Worm (Caenorhabditis elegans) whole organism, L4 larva: ENCODE results near the gene daf-10.
A peak's percentile ranks its signal among the peaks of the same experiment; 100 is the strongest.

Experiments used
- D1046.2 ChIP-seq: fragments of 200-800 bp; sonication (Bioruptor generic); IDR thresholded peaks from 2 replicates; pipeline ENCODE4 v1.3.6; 2022; ENCODE audit warnings: missing genetic modification characterization, missing compliant biosample characterization
- F10B5.3 ChIP-seq: sonication (generic microtip); optimal IDR thresholded peaks from 2 replicates; lab custom pipeline; 2016; ENCODE audit warnings: mild to moderate bottlenecking, missing genetic modification characterization, missing compliant biosample characterization
- F26F4.8 ChIP-seq: fragments of 200-800 bp; sonication (Bioruptor generic); conservative IDR thresholded peaks from 2 replicates; pipeline ENCODE4 v1.3.6; 2022; ENCODE audit warnings: missing genetic modification characterization, missing compliant biosample characterization
- F37D6.2 ChIP-seq: sonication (generic microtip); optimal IDR thresholded peaks from 2 replicates; lab custom pipeline; 2016; ENCODE audit warnings: mild to moderate bottlenecking, missing genetic modification characterization, missing compliant biosample characterization
- F49E8.2 ChIP-seq: sonication (generic microtip); optimal IDR thresholded peaks from 2 replicates; lab custom pipeline; 2016; ENCODE audit warnings: missing compliant biosample characterization, mild to moderate bottlenecking, missing genetic modification characterization, borderline replicate concordance
- R02D3.7 ChIP-seq: fragments of 150-350 bp; sonication (generic microtip); optimal IDR thresholded peaks from 3 replicates; lab custom pipeline; 2014; ENCODE audit warnings: missing biosample characterization, missing genetic modification characterization
- T26A8.4 ChIP-seq: fragments of 200-800 bp; sonication (Bioruptor generic); IDR thresholded peaks from 2 replicates; pipeline ENCODE4 v1.3.6; 2022; ENCODE audit warnings: missing genetic modification characterization, missing compliant biosample characterization
- Y5F2A.4 ChIP-seq: fragments of 200-800 bp; sonication (Bioruptor generic); optimal IDR thresholded peaks from 2 replicates; lab custom pipeline; 2018; ENCODE audit warnings: mild to moderate bottlenecking, missing genetic modification characterization, missing compliant biosample characterization
- Y75B8A.6 ChIP-seq: fragments of 200-800 bp; sonication (Bioruptor generic); IDR thresholded peaks from 2 replicates; pipeline ENCODE4 v1.3.6; 2022; ENCODE audit warnings: missing genetic modification reagents, missing genetic modification characterization, missing compliant biosample characterization
- ZK337.2 ChIP-seq: fragments of 200-800 bp; sonication (Bioruptor generic); IDR thresholded peaks from 2 replicates; pipeline ENCODE4 v1.3.6; 2022; ENCODE audit warnings: missing genetic modification reagents, missing genetic modification characterization, missing compliant biosample characterization
- arid-1 ChIP-seq: fragments of 200-800 bp; sonication (Bioruptor generic); conservative IDR thresholded peaks from 2 replicates; pipeline ENCODE4 v1.3.6; 2022; ENCODE audit warnings: missing genetic modification reagents, missing genetic modification characterization, missing compliant biosample characterization
- ceh-32 ChIP-seq: sonication (generic microtip); optimal IDR thresholded peaks from 2 replicates; lab custom pipeline; 2016; ENCODE audit warnings: mild to moderate bottlenecking, missing genetic modification characterization, missing compliant biosample characterization; ENCODE audit not compliant: poor library complexity
- ceh-44 ChIP-seq: fragments of 200-800 bp; sonication (Bioruptor generic); IDR thresholded peaks from 2 replicates; pipeline ENCODE4 v1.3.6; 2022; ENCODE audit warnings: missing genetic modification reagents, missing genetic modification characterization, missing compliant biosample characterization
- daf-16 ChIP-seq, 3 experiments: sonication (generic microtip); optimal IDR thresholded peaks; 2 replicates each; lab custom pipeline; 2016 to 2017; ENCODE audit warnings: missing genetic modification characterization in 3 of 3, missing genetic modification reagents in 3 of 3, mild to moderate bottlenecking in 2 of 3, missing compliant biosample characterization in 2 of 3, missing biosample characterization in 1 of 3, moderate library complexity in 1 of 3
- dmd-6 ChIP-seq: fragments of 200-800 bp; sonication (Bioruptor generic); IDR thresholded peaks from 2 replicates; pipeline ENCODE4 v1.3.6; 2022; ENCODE audit warnings: missing genetic modification reagents, missing genetic modification characterization, missing compliant biosample characterization
- dve-1 ChIP-seq: sonication (generic microtip); optimal IDR thresholded peaks from 2 replicates; lab custom pipeline; 2017; ENCODE audit warnings: antibody characterized with exemption, mild to moderate bottlenecking, missing genetic modification characterization, missing compliant biosample characterization; ENCODE audit not compliant: insufficient read depth
- egl-27 ChIP-seq: sonication (generic microtip); optimal IDR thresholded peaks from 3 replicates; lab custom pipeline; 2017; ENCODE audit warnings: missing biosample characterization, missing genetic modification reagents, missing genetic modification characterization
- fkh-10 ChIP-seq: fragments of 150-350 bp; optimal IDR thresholded peaks from 2 replicates; lab custom pipeline; 2014; ENCODE audit warnings: missing biosample characterization, missing genetic modification reagents, missing genetic modification characterization
- fos-1 ChIP-seq: fragments of 150-350 bp; optimal IDR thresholded peaks from 2 replicates; lab custom pipeline; 2014; ENCODE audit warnings: missing biosample characterization, missing genetic modification characterization
- gei-8 ChIP-seq: fragments of 200-800 bp; sonication (Bioruptor generic); optimal IDR thresholded peaks from 2 replicates; lab custom pipeline; 2018; ENCODE audit warnings: mild to moderate bottlenecking, missing genetic modification characterization, missing compliant biosample characterization
- lin-1 ChIP-seq: fragments of 200-800 bp; sonication (Bioruptor generic); IDR thresholded peaks from 2 replicates; pipeline ENCODE4 v1.3.6; 2022; ENCODE audit warnings: missing genetic modification reagents, missing genetic modification characterization, missing compliant biosample characterization
- lin-13 ChIP-seq: fragments of 150-350 bp; optimal IDR thresholded peaks from 2 replicates; lab custom pipeline; 2014; ENCODE audit warnings: missing biosample characterization, missing genetic modification reagents, missing genetic modification characterization
- lsy-2 ChIP-seq, 2 experiments: fragments of 150-350 bp in 1 of 2; sonication (generic microtip) in 1 of 2; optimal IDR thresholded peaks; 2 replicates each; lab custom pipeline; 2014 to 2017; ENCODE audit warnings: missing biosample characterization in 2 of 2, missing genetic modification characterization in 2 of 2
- madf-5 ChIP-seq, 2 experiments: fragments of 200-800 bp; sonication (Bioruptor generic); IDR thresholded peaks; 2 replicates each; pipeline ENCODE4 v1.3.6; 2022; ENCODE audit warnings: missing compliant biosample characterization in 2 of 2, missing genetic modification characterization in 2 of 2
- mdl-1 ChIP-seq, 2 experiments: fragments of 150-350 bp in 1 of 2; sonication (generic microtip) in 1 of 2; optimal IDR thresholded peaks; 2 replicates each; lab custom pipeline; 2014 to 2017; ENCODE audit warnings: missing biosample characterization in 2 of 2, missing genetic modification characterization in 2 of 2
- mdt-29 ChIP-seq: fragments of 200-800 bp; sonication (Bioruptor generic); IDR thresholded peaks from 2 replicates; pipeline ENCODE4 v1.3.6; 2022; ENCODE audit warnings: missing genetic modification reagents, missing genetic modification characterization, missing compliant biosample characterization
- mes-2 ChIP-seq: sonication (generic microtip); optimal IDR thresholded peaks from 2 replicates; lab custom pipeline; 2016; ENCODE audit warnings: missing genotype, mild to moderate bottlenecking, missing genetic modification characterization, missing compliant biosample characterization; ENCODE audit not compliant: poor library complexity, severe bottlenecking
- mxl-3 ChIP-seq: fragments of 200-800 bp; sonication (Bioruptor generic); optimal IDR thresholded peaks from 2 replicates; lab custom pipeline; 2018; ENCODE audit warnings: mild to moderate bottlenecking, missing genetic modification characterization, missing compliant biosample characterization
- nhr-10 ChIP-seq: fragments of 150-350 bp; optimal IDR thresholded peaks from 2 replicates; lab custom pipeline; 2014; ENCODE audit warnings: missing biosample characterization, missing genetic modification characterization
- nhr-102 ChIP-seq: sonication (generic microtip); optimal IDR thresholded peaks from 2 replicates; lab custom pipeline; 2016; ENCODE audit warnings: mild to moderate bottlenecking, missing genetic modification characterization, moderate library complexity, missing compliant biosample characterization
- nhr-11 ChIP-seq: fragments of 150-350 bp; optimal IDR thresholded peaks from 2 replicates; lab custom pipeline; 2014; ENCODE audit warnings: missing biosample characterization, missing genetic modification characterization
- nhr-25 ChIP-seq: sonication (generic microtip); optimal IDR thresholded peaks from 2 replicates; lab custom pipeline; 2017; ENCODE audit warnings: missing genetic modification characterization, mild to moderate bottlenecking, missing compliant biosample characterization, antibody characterized with exemption, moderate library complexity, borderline replicate concordance; ENCODE audit not compliant: insufficient read depth
- nhr-28 ChIP-seq: fragments of 150-350 bp; optimal IDR thresholded peaks from 2 replicates; lab custom pipeline; 2014; ENCODE audit warnings: missing biosample characterization, missing genetic modification characterization
- nhr-77 ChIP-seq: fragments of 150-350 bp; optimal IDR thresholded peaks from 2 replicates; lab custom pipeline; 2014; ENCODE audit warnings: missing biosample characterization, missing genetic modification characterization
- pqm-1 ChIP-seq: sonication (generic microtip); optimal IDR thresholded peaks from 2 replicates; lab custom pipeline; 2017; ENCODE audit warnings: missing biosample characterization, missing genetic modification characterization
- sdz-12 ChIP-seq: fragments of 200-800 bp; sonication (Bioruptor generic); optimal IDR thresholded peaks from 2 replicates; lab custom pipeline; 2018; ENCODE audit warnings: mild to moderate bottlenecking, missing genetic modification characterization, missing compliant biosample characterization
- set-16 ChIP-seq: fragments of 200-800 bp; sonication (Bioruptor generic); IDR thresholded peaks from 2 replicates; pipeline ENCODE4 v1.3.6; 2022; ENCODE audit warnings: missing genetic modification reagents, missing genetic modification characterization, missing compliant biosample characterization
- snpc-1.2 ChIP-seq: fragments of 200-800 bp; sonication (Bioruptor generic); IDR thresholded peaks from 2 replicates; pipeline ENCODE4 v1.3.6; 2022; ENCODE audit warnings: missing genetic modification reagents, missing genetic modification characterization, missing compliant biosample characterization
- snpc-4 ChIP-seq: fragments of 150-350 bp; optimal IDR thresholded peaks from 2 replicates; lab custom pipeline; 2014; ENCODE audit warnings: missing biosample characterization, missing genetic modification characterization
- unc-130 ChIP-seq: sonication (generic microtip); optimal IDR thresholded peaks from 2 replicates; lab custom pipeline; 2016; ENCODE audit warnings: missing genetic modification reagents, missing genetic modification characterization, missing compliant biosample characterization
- zfp-2 ChIP-seq: sonication (generic microtip); optimal IDR thresholded peaks from 2 replicates; lab custom pipeline; 2016; ENCODE audit warnings: mild to moderate bottlenecking, missing genetic modification characterization, missing compliant biosample characterization
- zfp-3 ChIP-seq: fragments of 200-800 bp; sonication (Bioruptor generic); conservative IDR thresholded peaks from 2 replicates; pipeline ENCODE4 v1.3.6; 2022; ENCODE audit warnings: missing genetic modification reagents, missing genetic modification characterization, missing compliant biosample characterization
- zip-2 ChIP-seq: fragments of 150-350 bp; optimal IDR thresholded peaks from 2 replicates; lab custom pipeline; 2014; ENCODE audit warnings: missing biosample characterization, missing genetic modification characterization

The daf-10 gene

DNA sequence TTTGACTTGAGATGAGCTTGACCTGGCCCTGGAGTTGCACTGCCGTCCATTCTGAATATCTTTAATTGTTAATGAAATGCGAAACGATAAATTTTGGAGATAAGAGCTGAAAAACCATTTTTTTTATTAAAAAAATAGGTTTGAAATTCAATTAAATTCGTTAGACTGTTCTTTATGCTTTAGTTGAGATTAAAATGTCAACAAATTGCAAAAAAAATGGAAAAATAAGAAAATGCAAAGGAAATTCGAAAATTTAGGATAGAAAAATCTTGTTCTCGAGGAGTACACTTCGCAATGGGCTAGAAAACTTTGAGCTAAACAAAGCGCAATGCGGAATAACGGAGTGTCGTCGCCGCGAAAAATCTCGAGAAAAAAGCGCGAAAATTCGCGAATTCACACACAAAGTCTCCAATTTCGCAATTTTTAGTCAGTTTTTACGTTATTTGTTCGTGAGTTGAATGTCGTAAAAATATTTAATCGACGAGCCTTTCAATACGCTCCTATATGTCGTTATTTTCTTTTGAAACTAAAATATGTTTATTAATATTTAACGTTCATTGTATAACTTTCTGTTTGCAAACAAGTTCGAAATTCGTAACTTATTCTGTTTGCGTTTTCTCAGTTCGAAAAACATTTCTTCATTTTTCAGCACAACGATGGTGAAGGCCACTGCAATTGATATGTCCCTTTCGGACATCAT lies 958 bp upstream of the daf-10 start, which contains the start of the genes rpb-12 and aly-2 (continued):
- TF ChIP-seq dve-1 (tag; lab: Kevin White, UChicago) (no peak), dmd-6 (GFP tag; lab: Robert Waterston, UW) (no peak), lin-13 (GFP tag; lab: Kevin White, UChicago) (peak; percentile 39), mxl-3 (GFP tag; lab: Kevin White, UChicago) (no peak), gei-8 (GFP tag; lab: Kevin White, UChicago) (no peak), zip-2 (tag; lab: Kevin White, UChicago) (no peak), Y75B8A.6 (no peak), ceh-32 (tag; lab: Kevin White, UChicago) (no peak), snpc-4 (tag; lab: Kevin White, UChicago) (no peak), daf-16 (GFP tag; optimal IDR thresholded peaks at IDR 0.05; lab: Kevin White, UChicago) (no peak), daf-16 (tag; optimal IDR thresholded peaks at IDR 0.05; lab: Kevin White, UChicago) (no peak), F37D6.2 (tag; lab: Kevin White, UChicago) (no peak), mdt-29 (GFP tag; lab: Robert Waterston, UW) (no peak), R02D3.7 (no peak), lin-1 (GFP tag; lab: Robert Waterston, UW) (no peak), set-16 (GFP tag; lab: Robert Waterston, UW) (no peak), nhr-25 (tag; lab: Kevin White, UChicago) (no peak), nhr-102 (tag; lab: Kevin White, UChicago) (no peak), pqm-1 (tag; lab: Kevin White, UChicago) (no peak), lsy-2 (tag; optimal IDR thresholded peaks at IDR 0.05; lab: Kevin White, UChicago) (no peak), nhr-77 (tag; lab: Kevin White, UChicago) (no peak), mdl-1 (tag; optimal IDR thresholded peaks at IDR 0.05; lab: Kevin White, UChicago) (peak in 1 of 2 experiments; percentile 5), fkh-10 (GFP tag; lab: Kevin White, UChicago) (no peak), sdz-12 (GFP tag; lab: Kevin White, UChicago) (no peak), mes-2 (tag; lab: Kevin White, UChicago) (no peak)

DNA sequence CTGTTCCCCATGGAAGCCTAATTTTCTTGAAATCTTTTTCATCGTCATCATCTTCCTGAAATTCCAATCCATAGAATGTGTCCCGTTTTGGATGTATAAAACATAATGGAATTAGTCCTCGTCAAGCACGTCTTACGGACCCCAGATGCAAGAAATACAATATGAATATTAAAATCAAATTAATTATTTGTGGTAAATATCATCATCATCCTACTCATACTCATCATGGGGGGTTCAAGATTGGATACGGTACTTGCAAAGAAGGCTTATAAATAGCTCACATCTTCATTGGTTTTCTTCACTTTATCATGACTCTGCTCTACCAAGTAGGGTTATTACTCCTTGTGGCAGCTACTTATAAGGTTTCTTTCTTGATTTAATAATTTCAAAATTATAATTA lies 1.6 kb downstream of the daf-10 start, which contains the start of gene flp-1:
Gene flp-1 (plus strand): TSS at position 301 of the 400 bp plus-strand sequence.
- no peak for TF ChIP-seq madf-5 (GFP tag; IDR thresholded peaks at IDR 0.05; lab: Robert Waterston, UW)
- no peak for TF ChIP-seq F26F4.8 (GFP tag; lab: Robert Waterston, UW)
- no peak for TF ChIP-seq zfp-3 (GFP tag; lab: Robert Waterston, UW)
- no peak for TF ChIP-seq nhr-28 (tag; lab: Kevin White, UChicago)
- no peak for TF ChIP-seq nhr-11 (tag; lab: Kevin White, UChicago)

DNA sequence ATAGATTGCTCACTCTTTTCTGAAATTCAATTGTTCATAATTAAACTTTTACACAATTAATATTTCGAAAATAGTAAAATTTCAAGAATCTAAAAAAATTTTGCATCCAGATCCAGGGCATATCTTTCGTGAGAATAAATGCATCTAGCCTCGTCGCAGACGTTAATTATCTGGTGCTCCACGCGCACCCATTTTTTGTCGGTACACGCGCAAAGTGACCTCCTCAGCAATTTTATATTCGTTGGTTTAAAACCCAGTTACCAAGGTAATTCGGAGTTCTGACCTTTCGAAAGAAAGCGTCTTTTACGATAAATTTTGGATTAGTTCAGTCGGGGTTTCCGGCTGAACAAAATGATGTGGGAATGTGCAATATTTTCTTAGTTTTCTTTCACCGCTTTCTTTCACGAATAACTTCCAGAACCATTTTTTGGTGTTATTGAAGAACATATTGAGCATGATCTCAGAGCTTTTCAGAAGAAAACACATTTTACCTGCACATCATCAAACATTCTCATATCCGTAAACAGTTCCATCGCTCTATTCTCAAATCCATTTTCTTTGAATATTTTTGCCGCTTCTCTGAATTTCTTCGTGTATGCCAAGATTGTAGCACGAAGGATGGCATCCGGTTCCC lies 5.7 kb downstream of the daf-10 start:
- TF ChIP-seq fos-1, result no peak
- TF ChIP-seq lin-1 (GFP tag; lab: Robert Waterston, UW), result no peak
- no peak for TF ChIP-seq nhr-10 (tag; lab: Kevin White, UChicago)
- TF ChIP-seq egl-27 (tag; lab: Kevin White, UChicago), result no peak
- TF ChIP-seq Y5F2A.4 (GFP tag; lab: Kevin White, UChicago), result no peak
- TF ChIP-seq unc-130 (GFP tag; lab: Kevin White, UChicago), result no peak
- TF ChIP-seq D1046.2 (GFP tag; lab: Robert Waterston, UW), result no peak
- TF ChIP-seq F10B5.3, result no peak
- TF ChIP-seq mdt-29 (GFP tag; lab: Robert Waterston, UW), result 0 out of 2 replicates have a peak, but pooled peaks have one; percentile 9
- TF ChIP-seq T26A8.4 (GFP tag; lab: Robert Waterston, UW), result no peak
- TF ChIP-seq sdz-12 (GFP tag; lab: Kevin White, UChicago), result no peak
- peak; percentile 39; the same call in 1 of the 2 replicates for TF ChIP-seq ceh-44 (GFP tag; lab: Robert Waterston, UW)
- TF ChIP-seq nhr-28 (tag; lab: Kevin White, UChicago), result no peak
- peak; percentile 70 for TF ChIP-seq F49E8.2
- peak; percentile 90 for TF ChIP-seq snpc-1.2 (GFP tag; lab: Robert Waterston, UW)
- TF ChIP-seq zfp-2 (tag; lab: Kevin White, UChicago), result no peak
- no peak for TF ChIP-seq lsy-2 (tag; optimal IDR thresholded peaks at IDR 0.05; lab: Kevin White, UChicago)
- no peak for TF ChIP-seq mxl-3 (GFP tag; lab: Kevin White, UChicago)
- TF ChIP-seq nhr-11 (tag; lab: Kevin White, UChicago), result no peak
- no peak for TF ChIP-seq ZK337.2 (GFP tag; lab: Robert Waterston, UW)
- no peak for TF ChIP-seq arid-1 (GFP tag; lab: Robert Waterston, UW)
